Worm (Caenorhabditis elegans) whole organism, young adult: ENCODE measurements around the gene C45B2.6.

ENCODE experiments used
- B0019.2 ChIP-seq: fragments of 200-800 bp; sonication (Bioruptor generic); conservative IDR thresholded peaks from 2 replicates; pipeline ENCODE4 v1.3.6; 2022; ENCODE audit warnings: missing genetic modification reagents, missing genetic modification characterization, missing compliant biosample characterization
- B0336.3 ChIP-seq: fragments of 200-800 bp; sonication (Bioruptor generic); IDR thresholded peaks from 2 replicates; pipeline ENCODE4 v1.3.6; 2022; ENCODE audit warnings: missing genetic modification characterization, missing compliant biosample characterization
- C06A6.2 ChIP-seq: fragments of 200-800 bp; sonication (Bioruptor generic); conservative IDR thresholded peaks from 2 replicates; pipeline ENCODE4 v1.3.6; 2022; ENCODE audit warnings: missing genetic modification characterization, missing compliant biosample characterization
- D2030.7 ChIP-seq: fragments of 200-800 bp; sonication (Bioruptor generic); IDR thresholded peaks from 2 replicates; pipeline ENCODE4 v1.3.6; 2022; ENCODE audit warnings: missing genetic modification reagents, missing genetic modification characterization, missing compliant biosample characterization
- F22D6.2 ChIP-seq: sonication (generic microtip); optimal IDR thresholded peaks from 2 replicates; lab custom pipeline; 2016; ENCODE audit warnings: mild to moderate bottlenecking, missing genetic modification characterization, missing compliant biosample characterization
- F23B12.7 ChIP-seq: sonication (generic microtip); optimal IDR thresholded peaks from 2 replicates; lab custom pipeline; 2017; ENCODE audit warnings: missing genetic modification characterization, mild to moderate bottlenecking, missing compliant biosample characterization, antibody characterized with exemption, moderate library complexity; ENCODE audit not compliant: insufficient read depth
- F39B2.1 ChIP-seq: fragments of 200-800 bp; sonication (Bioruptor generic); IDR thresholded peaks from 2 replicates; pipeline ENCODE4 v1.3.6; 2022; ENCODE audit warnings: missing genetic modification reagents, missing genetic modification characterization, missing compliant biosample characterization
- K11D2.4 ChIP-seq: fragments of 200-800 bp; sonication (Bioruptor generic); IDR thresholded peaks from 2 replicates; pipeline ENCODE4 v1.3.6; 2022; ENCODE audit warnings: missing genetic modification reagents, missing genetic modification characterization, missing compliant biosample characterization
- K12H6.12 ChIP-seq: fragments of 200-800 bp; sonication (Bioruptor generic); optimal IDR thresholded peaks from 2 replicates; lab custom pipeline; 2018; ENCODE audit warnings: mild to moderate bottlenecking, missing genetic modification characterization, missing compliant biosample characterization
- T26A5.8 ChIP-seq: sonication (generic microtip); optimal IDR thresholded peaks from 2 replicates; lab custom pipeline; 2016; ENCODE audit warnings: missing genetic modification characterization, missing compliant biosample characterization
- Y67H2A.10 ChIP-seq: fragments of 200-800 bp; sonication (Bioruptor generic); conservative IDR thresholded peaks from 2 replicates; pipeline ENCODE4 v1.3.6; 2022; ENCODE audit warnings: missing genetic modification reagents, missing genetic modification characterization, missing compliant biosample characterization
- ZK185.1 ChIP-seq: sonication (generic microtip); optimal IDR thresholded peaks from 2 replicates; lab custom pipeline; 2016; ENCODE audit warnings: mild to moderate bottlenecking, missing genetic modification characterization, missing compliant biosample characterization; ENCODE audit not compliant: poor library complexity, severe bottlenecking
- akir-1 ChIP-seq: fragments of 200-800 bp; sonication (Bioruptor generic); optimal IDR thresholded peaks from 2 replicates; lab custom pipeline; 2018; ENCODE audit warnings: mild to moderate bottlenecking, missing genetic modification characterization, moderate library complexity, missing compliant biosample characterization
- ccch-3 ChIP-seq: fragments of 200-800 bp; sonication (Bioruptor generic); optimal IDR thresholded peaks from 2 replicates; lab custom pipeline; 2018; ENCODE audit warnings: mild to moderate bottlenecking, missing genetic modification characterization, missing compliant biosample characterization
- ceh-100 ChIP-seq: fragments of 200-800 bp; sonication (Bioruptor generic); IDR thresholded peaks from 2 replicates; pipeline ENCODE4 v1.3.6; 2022; ENCODE audit warnings: missing genetic modification reagents, missing genetic modification characterization, missing compliant biosample characterization
- ceh-40 ChIP-seq: fragments of 200-800 bp; sonication (Bioruptor generic); IDR thresholded peaks from 2 replicates; pipeline ENCODE4 v1.3.6; 2022; ENCODE audit warnings: missing genetic modification characterization, missing compliant biosample characterization
- ceh-58 ChIP-seq: fragments of 200-800 bp; sonication (Bioruptor generic); IDR thresholded peaks from 2 replicates; pipeline ENCODE4 v1.3.6; 2022; ENCODE audit warnings: missing genetic modification characterization, missing compliant biosample characterization
- chd-7 ChIP-seq: sonication (generic microtip); optimal IDR thresholded peaks from 2 replicates; lab custom pipeline; 2016; ENCODE audit warnings: mild to moderate bottlenecking, missing genetic modification characterization, moderate library complexity, missing compliant biosample characterization
- dpff-1 ChIP-seq: sonication (generic microtip); optimal IDR thresholded peaks from 2 replicates; lab custom pipeline; 2017; ENCODE audit warnings: mild to moderate bottlenecking, missing genetic modification characterization, missing compliant biosample characterization
- efl-1 ChIP-seq: fragments of 150-350 bp; optimal IDR thresholded peaks from 2 replicates; lab custom pipeline; 2014; ENCODE audit warnings: missing biosample characterization, missing genetic modification reagents, missing genetic modification characterization
- egrh-3 ChIP-seq: fragments of 200-800 bp; sonication (Bioruptor generic); IDR thresholded peaks from 2 replicates; pipeline ENCODE4 v1.3.6; 2022; ENCODE audit warnings: missing genetic modification reagents, missing genetic modification characterization, missing compliant biosample characterization
- ekl-4 ChIP-seq: fragments of 200-800 bp; sonication (Bioruptor generic); IDR thresholded peaks from 2 replicates; pipeline ENCODE4 v1.3.6; 2022; ENCODE audit warnings: missing genetic modification reagents, missing genetic modification characterization, missing compliant biosample characterization
- ets-4 ChIP-seq: fragments of 200-800 bp; sonication (Bioruptor generic); optimal IDR thresholded peaks from 2 replicates; lab custom pipeline; 2018; ENCODE audit warnings: mild to moderate bottlenecking, missing genetic modification characterization, missing compliant biosample characterization
- gei-17 ChIP-seq: fragments of 200-800 bp; sonication (Bioruptor generic); optimal IDR thresholded peaks from 2 replicates; lab custom pipeline; 2018; ENCODE audit warnings: mild to moderate bottlenecking, missing genetic modification characterization, missing compliant biosample characterization
- him-1 ChIP-seq: sonication (generic microtip); optimal IDR thresholded peaks from 2 replicates; lab custom pipeline; 2016; ENCODE audit warnings: missing genotype, missing genetic modification reagents, missing genetic modification characterization, missing compliant biosample characterization
- hlh-26 ChIP-seq: fragments of 200-800 bp; sonication (Bioruptor generic); conservative IDR thresholded peaks from 2 replicates; pipeline ENCODE4 v1.3.6; 2022; ENCODE audit warnings: missing genetic modification reagents, missing genetic modification characterization, missing compliant biosample characterization
- hmg-1.2 ChIP-seq: fragments of 200-800 bp; sonication (Bioruptor generic); IDR thresholded peaks from 2 replicates; pipeline ENCODE4 v1.3.6; 2022; ENCODE audit warnings: missing genetic modification reagents, missing genetic modification characterization, missing compliant biosample characterization
- hmg-20 ChIP-seq: fragments of 200-800 bp; sonication (Bioruptor generic); IDR thresholded peaks from 2 replicates; pipeline ENCODE4 v1.3.6; 2022; ENCODE audit warnings: missing genetic modification reagents, missing genetic modification characterization, missing compliant biosample characterization
- let-607 ChIP-seq, 2 experiments: fragments of 200-800 bp in 1 of 2; sonication (Bioruptor generic) in 1 of 2; sonication (generic microtip) in 1 of 2; optimal IDR thresholded peaks; 2 replicates each; lab custom pipeline; 2016 to 2018; ENCODE audit warnings: mild to moderate bottlenecking in 2 of 2, missing compliant biosample characterization in 2 of 2, missing genetic modification characterization in 2 of 2, moderate library complexity in 2 of 2, missing genotype in 1 of 2
- lin-26 ChIP-seq: fragments of 200-800 bp; sonication (Bioruptor generic); IDR thresholded peaks from 2 replicates; pipeline ENCODE4 v1.3.6; 2022; ENCODE audit warnings: missing genetic modification reagents, missing genetic modification characterization, missing compliant biosample characterization
- lin-54 ChIP-seq: fragments of 200-800 bp; sonication (Bioruptor generic); optimal IDR thresholded peaks from 2 replicates; lab custom pipeline; 2018; ENCODE audit warnings: mild to moderate bottlenecking, missing genetic modification characterization, missing compliant biosample characterization
- lir-1 ChIP-seq: fragments of 200-800 bp; sonication (Bioruptor generic); conservative IDR thresholded peaks from 2 replicates; pipeline ENCODE4 v1.3.6; 2022; ENCODE audit warnings: missing genetic modification reagents, missing genetic modification characterization, missing compliant biosample characterization
- lsl-1 ChIP-seq: fragments of 200-800 bp; sonication (Bioruptor generic); optimal IDR thresholded peaks from 2 replicates; lab custom pipeline; 2018; ENCODE audit warnings: mild to moderate bottlenecking, missing genetic modification characterization, moderate library complexity, missing compliant biosample characterization
- madf-6 ChIP-seq: fragments of 200-800 bp; sonication (Bioruptor generic); IDR thresholded peaks from 2 replicates; pipeline ENCODE4 v1.3.6; 2022; ENCODE audit warnings: missing genetic modification reagents, missing genetic modification characterization, missing compliant biosample characterization
- madf-8 ChIP-seq: fragments of 200-800 bp; sonication (Bioruptor generic); conservative IDR thresholded peaks from 2 replicates; pipeline ENCODE4 v1.3.6; 2022; ENCODE audit warnings: missing genetic modification reagents, missing genetic modification characterization, missing compliant biosample characterization
- nhr-120 ChIP-seq: fragments of 200-800 bp; sonication (Bioruptor generic); IDR thresholded peaks from 2 replicates; pipeline ENCODE4 v1.3.6; 2022; ENCODE audit warnings: missing genetic modification characterization, missing compliant biosample characterization
- nhr-27 ChIP-seq: fragments of 200-800 bp; sonication (Bioruptor generic); optimal IDR thresholded peaks from 2 replicates; lab custom pipeline; 2018; ENCODE audit warnings: mild to moderate bottlenecking, missing genetic modification characterization, moderate library complexity, missing compliant biosample characterization
- repo-1 ChIP-seq: sonication (generic microtip); optimal IDR thresholded peaks from 2 replicates; lab custom pipeline; 2017; ENCODE audit warnings: mild to moderate bottlenecking, missing genetic modification characterization, missing compliant biosample characterization
- rpc-1 ChIP-seq, 2 experiments: fragments of 150-350 bp in 1 of 2; sonication (generic microtip) in 1 of 2; optimal IDR thresholded peaks; 2 replicates each; lab custom pipeline; 2014 to 2018; ENCODE audit warnings: missing biosample characterization in 1 of 2, missing genetic modification characterization in 1 of 2, missing genetic modification reagents in 1 of 2, missing genotype in 1 of 2
- snpc-1.1 ChIP-seq: sonication (generic microtip); optimal IDR thresholded peaks from 2 replicates; lab custom pipeline; 2017; ENCODE audit warnings: missing genetic modification characterization, mild to moderate bottlenecking, missing compliant biosample characterization, antibody characterized with exemption, moderate library complexity, missing genotype, missing genetic modification reagents; ENCODE audit not compliant: insufficient read depth
- sptf-2 ChIP-seq: fragments of 200-800 bp; sonication (Bioruptor generic); optimal IDR thresholded peaks from 2 replicates; lab custom pipeline; 2018; ENCODE audit warnings: mild to moderate bottlenecking, missing genetic modification characterization, missing compliant biosample characterization
- unc-130 ChIP-seq: sonication (generic microtip); optimal IDR thresholded peaks from 2 replicates; lab custom pipeline; 2016; ENCODE audit warnings: missing genetic modification reagents, missing genetic modification characterization, missing compliant biosample characterization
- xnd-1 ChIP-seq: sonication (generic microtip); optimal IDR thresholded peaks from 2 replicates; lab custom pipeline; 2016; ENCODE audit warnings: missing genotype, missing genetic modification reagents, missing genetic modification characterization, missing compliant biosample characterization
- zim-3 ChIP-seq: sonication (generic microtip); optimal IDR thresholded peaks from 2 replicates; lab custom pipeline; 2017; ENCODE audit warnings: mild to moderate bottlenecking, missing genetic modification characterization, moderate library complexity, missing compliant biosample characterization
- ztf-22 ChIP-seq: fragments of 200-800 bp; sonication (Bioruptor generic); optimal IDR thresholded peaks from 2 replicates; lab custom pipeline; 2018; ENCODE audit warnings: mild to moderate bottlenecking, missing genetic modification characterization, moderate library complexity, missing compliant biosample characterization
- ztf-25 ChIP-seq: fragments of 200-800 bp; sonication (Bioruptor generic); IDR thresholded peaks from 2 replicates; pipeline ENCODE4 v1.3.6; 2022; ENCODE audit warnings: missing genetic modification reagents, missing genetic modification characterization, missing compliant biosample characterization
- ztf-3 ChIP-seq: fragments of 200-800 bp; sonication (Bioruptor generic); optimal IDR thresholded peaks from 2 replicates; lab custom pipeline; 2018; ENCODE audit warnings: mild to moderate bottlenecking, missing genetic modification characterization, missing compliant biosample characterization
- ztf-6 ChIP-seq: fragments of 200-800 bp; sonication (Bioruptor generic); IDR thresholded peaks from 2 replicates; pipeline ENCODE4 v1.3.6; 2022; ENCODE audit warnings: missing genetic modification reagents, missing genetic modification characterization, missing compliant biosample characterization

C45B2.6 gene

ce11 chrX:6091967-6092366 lies 39.3 kb downstream of the C45B2.6 start, which contains the start of gene hsp-3 (continued):
- peak; percentile 49 for TF ChIP-seq ZK185.1 (tag; lab: Kevin White, UChicago)
- TF ChIP-seq ztf-6 (GFP tag; lab: Robert Waterston, UW), result peak; percentile 85
- TF ChIP-seq unc-130 (GFP tag; lab: Kevin White, UChicago), result no peak
- TF ChIP-seq D2030.7 (GFP tag; lab: Robert Waterston, UW), result 0 out of 2 replicates have a peak, but pooled peaks have one; percentile 31
- TF ChIP-seq zim-3 (tag; lab: Kevin White, UChicago), result peak; percentile 83
- 0 out of 2 replicates have a peak, but pooled peaks have one; percentile 42 for TF ChIP-seq F39B2.1
- no peak for TF ChIP-seq him-1 (tag; lab: Kevin White, UChicago)
- TF ChIP-seq Y67H2A.10 (GFP tag; lab: Robert Waterston, UW), result peak; percentile 94
- peak; percentile 94 for TF ChIP-seq egrh-3 (GFP tag; lab: Robert Waterston, UW)
- TF ChIP-seq F22D6.2 (tag; lab: Kevin White, UChicago), result peak; percentile 83
- TF ChIP-seq K12H6.12 (tag; lab: Kevin White, UChicago), result peak; percentile 98
- TF ChIP-seq lir-1 (GFP tag; lab: Robert Waterston, UW), result peak; percentile 95
- TF ChIP-seq gei-17, result peak; percentile 85
- no peak for TF ChIP-seq hmg-20 (GFP tag; lab: Robert Waterston, UW)
- TF ChIP-seq lsl-1, result peak; percentile 13
- no peak for TF ChIP-seq F23B12.7 (tag; lab: Kevin White, UChicago)
- no peak for TF ChIP-seq hlh-26 (GFP tag; lab: Robert Waterston, UW)
- TF ChIP-seq ztf-3, result peak; percentile 85
- peak; percentile 95 for TF ChIP-seq ekl-4 (GFP tag; lab: Robert Waterston, UW)
- peak; percentile 51 for TF ChIP-seq sptf-2 (GFP tag; lab: Kevin White, UChicago)
- TF ChIP-seq hmg-1.2, result peak; percentile 95
- TF ChIP-seq rpc-1 (optimal IDR thresholded peaks at IDR 0.05; lab: Kevin White, UChicago), result no peak
- TF ChIP-seq rpc-1 (tag; optimal IDR thresholded peaks at IDR 0.05; lab: Kevin White, UChicago), result no peak
- no peak for TF ChIP-seq T26A5.8
- TF ChIP-seq K11D2.4 (GFP tag; lab: Robert Waterston, UW), result peak; percentile 93
- TF ChIP-seq ccch-3 (GFP tag; lab: Kevin White, UChicago), result no peak
- TF ChIP-seq xnd-1, result no peak
- TF ChIP-seq efl-1 (GFP tag; lab: Kevin White, UChicago), result no peak
- no peak for TF ChIP-seq nhr-27 (tag; lab: Kevin White, UChicago)
- no peak for TF ChIP-seq dpff-1
- TF ChIP-seq repo-1 (tag; lab: Kevin White, UChicago), result peak; percentile 88
- TF ChIP-seq C06A6.2 (GFP tag; lab: Robert Waterston, UW), result peak; percentile 88
- no peak for TF ChIP-seq ceh-100
- no peak for TF ChIP-seq snpc-1.1 (tag; lab: Kevin White, UChicago)
- TF ChIP-seq akir-1 (GFP tag; lab: Kevin White, UChicago), result peak; percentile 73
- TF ChIP-seq B0336.3, result peak; percentile 98
- TF ChIP-seq ceh-40, result 0 out of 2 replicates have a peak, but pooled peaks have one; percentile 50
- TF ChIP-seq chd-7 (tag; lab: Kevin White, UChicago), result peak; percentile 96
- no peak for TF ChIP-seq ceh-58 (GFP tag; lab: Robert Waterston, UW)
- TF ChIP-seq lin-26 (GFP tag; lab: Robert Waterston, UW), result peak; percentile 90
- TF ChIP-seq ets-4 (GFP tag; lab: Kevin White, UChicago), result peak; percentile 99
- peak; percentile 100 for TF ChIP-seq let-607 (tag; optimal IDR thresholded peaks at IDR 0.05; lab: Kevin White, UChicago)
- peak; percentile 93 for TF ChIP-seq ztf-22 (GFP tag; lab: Kevin White, UChicago)
- TF ChIP-seq madf-8 (GFP tag; lab: Robert Waterston, UW), result no peak
- peak; percentile 83 for TF ChIP-seq lin-54 (GFP tag; lab: Kevin White, UChicago)
- TF ChIP-seq madf-6 (GFP tag; lab: Robert Waterston, UW), result no peak
- TF ChIP-seq nhr-120, result no peak
- TF ChIP-seq ztf-25 (GFP tag; lab: Robert Waterston, UW), result no peak
- no peak for TF ChIP-seq B0019.2 (GFP tag; lab: Robert Waterston, UW)
